Worm (Caenorhabditis elegans): ENCODE data around the gene sri-71.
"Not testable (repeated sequence)": the region's sequence is repeated elsewhere in the genome, so short reads cannot be mapped to it uniquely, and the experiment has no call there.

DNA sequence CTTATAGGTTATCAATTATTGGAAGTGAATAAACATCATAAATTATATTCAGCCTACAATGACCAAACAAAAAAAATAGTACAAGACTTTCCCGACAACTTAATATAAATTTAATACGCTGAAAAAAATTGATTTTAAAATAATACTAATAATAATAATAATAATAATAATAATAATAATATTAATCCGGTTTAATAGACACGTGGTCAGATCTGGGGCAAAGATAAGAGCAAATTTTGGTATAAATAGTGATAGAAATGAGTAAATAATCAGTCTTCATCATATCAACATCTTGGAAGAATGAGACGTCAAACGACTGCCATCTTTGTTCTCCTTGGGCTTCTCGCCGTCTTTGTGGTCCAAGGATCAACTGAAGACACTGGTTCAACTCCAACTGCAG is 10.9 kb upstream of the sri-71 start, which contains the start of gene msrp-5:
- not testable (repeated sequence) for TF ChIP-seq ztf-11 (tag; optimal IDR thresholded peaks at IDR 0.05); lin-13 (GFP tag; optimal IDR thresholded peaks at IDR 0.05); ama-1 (optimal IDR thresholded peaks at IDR 0.05); snpc-4 (tag; optimal IDR thresholded peaks at IDR 0.05); unc-62 (GFP tag; optimal IDR thresholded peaks at IDR 0.05 in 1 of 2); unc-62 (tag; optimal IDR thresholded peaks at IDR 0.05); nhr-28 (tag; optimal IDR thresholded peaks at IDR 0.05); nhr-76 (tag; optimal IDR thresholded peaks at IDR 0.05); nhr-11 (tag; optimal IDR thresholded peaks at IDR 0.05); Y105C5A.15 (GFP tag; IDR thresholded peaks at IDR 0.05); daf-19 (GFP tag; conservative IDR thresholded peaks at IDR 0.05); fkh-10 (GFP tag; optimal IDR thresholded peaks at IDR 0.05)
